Worm (Caenorhabditis elegans): ENCODE data around the gene T26C12.3.

T26C12.3 gene

DNA sequence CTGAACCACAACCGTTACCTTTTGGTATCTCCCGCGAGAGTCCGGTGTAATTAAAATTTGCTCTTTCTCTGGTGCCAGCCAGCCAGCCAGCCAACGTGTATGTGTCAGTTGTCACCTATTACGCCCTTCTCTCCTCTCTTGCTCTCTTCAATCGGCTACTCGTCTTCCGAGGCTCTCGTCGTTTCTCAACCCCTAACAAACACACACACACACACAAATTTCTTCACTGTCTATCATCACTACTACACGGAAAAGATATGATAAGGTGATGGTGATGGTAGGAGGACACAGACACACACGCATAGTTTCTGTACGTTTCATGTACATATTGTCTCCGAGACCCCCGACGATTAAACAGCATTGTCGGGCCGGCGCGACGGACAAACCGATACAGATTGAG, 41.6 kb downstream of the T26C12.3 start (continued):
- TF ChIP-seq daf-8 (GFP tag; IDR thresholded peaks at IDR 0.05) (no peak), snpc-1.2 (GFP tag; IDR thresholded peaks at IDR 0.05) (no peak), hlh-11 (tag; optimal IDR thresholded peaks at IDR 0.05) (peak; percentile 79), mxl-2 (GFP tag; conservative IDR thresholded peaks at IDR 0.05) (no peak), ceh-32 (tag; optimal IDR thresholded peaks at IDR 0.05; ENCODE audit: poor library complexity) (no peak), zfp-2 (tag; optimal IDR thresholded peaks at IDR 0.05) (no peak), zag-1 (tag; optimal IDR thresholded peaks at IDR 0.05) (no peak), nhr-11 (tag; optimal IDR thresholded peaks at IDR 0.05) (peak; percentile 20), nhr-77 (tag; optimal IDR thresholded peaks at IDR 0.05) (peak; percentile 42), fkh-10 (GFP tag; optimal IDR thresholded peaks at IDR 0.05) (no peak), nhr-28 (tag; optimal IDR thresholded peaks at IDR 0.05) (peak; percentile 94), madf-9 (GFP tag; conservative IDR thresholded peaks at IDR 0.05) (no peak), skn-1 (tag; optimal IDR thresholded peaks at IDR 0.05) (no peak), tra-1 (GFP tag; IDR thresholded peaks at IDR 0.05) (no peak), mep-1 (tag; optimal IDR thresholded peaks at IDR 0.05) (peak; percentile 14), zip-2 (tag; optimal IDR thresholded peaks at IDR 0.05) (no peak), ztf-7 (tag; optimal IDR thresholded peaks at IDR 0.05) (no peak), rbr-2 (tag; optimal IDR thresholded peaks at IDR 0.05) (no peak)

DNA sequence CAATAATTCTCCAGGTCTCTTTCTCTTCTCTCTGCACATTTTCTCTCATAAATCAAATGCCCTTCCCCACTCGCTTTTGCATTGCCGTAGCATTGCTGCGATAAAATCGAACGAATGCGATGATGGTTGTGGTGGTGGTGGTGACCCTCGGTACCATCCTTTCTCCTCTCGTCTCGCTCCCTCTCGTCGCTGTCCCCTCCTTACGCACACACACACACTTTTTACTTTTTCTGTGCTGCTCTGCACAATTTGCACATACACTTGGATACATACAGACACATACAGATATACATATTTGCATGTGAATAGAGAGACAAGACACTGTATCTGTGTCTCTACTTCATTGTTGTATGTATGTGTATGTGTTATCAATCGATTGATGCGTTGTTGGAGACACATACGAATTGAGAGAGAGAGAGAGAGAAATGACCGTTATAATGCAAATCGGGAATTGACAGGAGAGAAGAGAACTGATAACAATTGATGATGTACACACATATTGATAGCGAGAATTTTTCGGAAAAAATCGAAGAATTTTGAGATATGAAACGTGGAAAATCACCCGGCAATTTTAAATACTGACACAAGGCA, 45.6 kb downstream of the T26C12.3 start:
- TF ChIP-seq nhr-102 (tag; optimal IDR thresholded peaks at IDR 0.05) (peak; percentile 67), unc-62 (GFP tag; optimal IDR thresholded peaks at IDR 0.05 in 1 of 2) (peak; percentile 30 to 99), unc-62 (tag; optimal IDR thresholded peaks at IDR 0.05) (no peak), mes-2 (tag; optimal IDR thresholded peaks at IDR 0.05; ENCODE audit: poor library complexity, severe bottlenecking) (peak; percentile 60), aha-1 (tag) (peak; percentile 72), T20F7.1 (GFP tag; optimal IDR thresholded peaks at IDR 0.05) (no peak), dmd-6 (GFP tag; IDR thresholded peaks at IDR 0.05) (peak; percentile 89), ZK546.5 (tag; optimal IDR thresholded peaks at IDR 0.05) (no peak), F37D6.2 (tag; optimal IDR thresholded peaks at IDR 0.05) (no peak), ZK337.2 (GFP tag; IDR thresholded peaks at IDR 0.05) (no peak), nhr-10 (tag; optimal IDR thresholded peaks at IDR 0.05) (peak; percentile 5), hlh-30 (tag; optimal IDR thresholded peaks at IDR 0.05; ENCODE audit: insufficient read depth) (peak; percentile 75), tra-1 (GFP tag; IDR thresholded peaks at IDR 0.05) (0 out of 2 replicates have a peak, but pooled peaks have one; percentile 28), nhr-48 (tag; optimal IDR thresholded peaks at IDR 0.05) (peak; percentile 72), nhr-42 (GFP tag; IDR thresholded peaks at IDR 0.05) (no peak), mdl-1 (tag; optimal IDR thresholded peaks at IDR 0.05) (peak in 1 of 2 experiments; percentile 81), set-16 (GFP tag; IDR thresholded peaks at IDR 0.05) (0 out of 2 replicates have a peak, but pooled peaks have one; percentile 5), lin-15B (tag; optimal IDR thresholded peaks at IDR 0.05) (no peak), pha-4 (GFP tag; IDR thresholded peaks at IDR 0.05) (no peak; the same call in 1 of the 2 replicates), pha-4 (tag; optimal IDR thresholded peaks at IDR 0.05) (peak; percentile 84), dpl-1 (GFP tag; optimal IDR thresholded peaks at IDR 0.05) (peak; percentile 39), ctbp-1 (GFP tag; IDR thresholded peaks at IDR 0.05) (no peak), mep-1 (tag; optimal IDR thresholded peaks at IDR 0.05) (peak; percentile 86), F10B5.3 (tag; optimal IDR thresholded peaks at IDR 0.05) (no peak), nhr-76 (tag; optimal IDR thresholded peaks at IDR 0.05) (no peak), dve-1 (tag; optimal IDR thresholded peaks at IDR 0.05; ENCODE audit: insufficient read depth) (peak; percentile 97), lsy-2 (tag; optimal IDR thresholded peaks at IDR 0.05) (peak in 1 of 2 experiments; percentile 76), mdt-29 (GFP tag; IDR thresholded peaks at IDR 0.05) (no peak), gei-8 (GFP tag; optimal IDR thresholded peaks at IDR 0.05) (peak; percentile 55), hif-1 (tag; optimal IDR thresholded peaks at IDR 0.05) (peak in 1 of 2 experiments; percentile 47), nhr-25 (tag; optimal IDR thresholded peaks at IDR 0.05; ENCODE audit: borderline replicate concordance, insufficient read depth) (peak; percentile 5), mxl-2 (GFP tag; conservative IDR thresholded peaks at IDR 0.05) (0 out of 2 replicates have a peak, but pooled peaks have one; percentile 55), F26F4.8 (GFP tag; conservative IDR thresholded peaks at IDR 0.05) (no peak), php-3 (GFP tag; IDR thresholded peaks at IDR 0.05) (peak; percentile 35; the same call in 1 of the 2 replicates)
